Worm (Caenorhabditis elegans) whole organism, L4 larva: Measurements from ENCODE around the gene R53.5.

Experiments used
- F49E8.2 ChIP-seq: sonication (generic microtip); optimal IDR thresholded peaks from 2 replicates; lab custom pipeline; 2016; ENCODE audit warnings: missing compliant biosample characterization, mild to moderate bottlenecking, missing genetic modification characterization, borderline replicate concordance
- T20F7.1 ChIP-seq: fragments of 200-800 bp; sonication (Bioruptor generic); optimal IDR thresholded peaks from 2 replicates; lab custom pipeline; 2018; ENCODE audit warnings: mild to moderate bottlenecking, missing genetic modification characterization, missing compliant biosample characterization
- Y48G9A.11 ChIP-seq: fragments of 200-800 bp; sonication (Bioruptor generic); IDR thresholded peaks from 2 replicates; pipeline ENCODE4 v1.3.6; 2022; ENCODE audit warnings: missing genetic modification reagents, missing genetic modification characterization, missing compliant biosample characterization
- attf-4 ChIP-seq: sonication (generic microtip); optimal IDR thresholded peaks from 3 replicates; lab custom pipeline; 2017; ENCODE audit warnings: missing biosample characterization, missing genetic modification characterization
- ceh-20 ChIP-seq: fragments of 200-800 bp; sonication (Bioruptor generic); IDR thresholded peaks from 2 replicates; pipeline ENCODE4 v1.3.6; 2022; ENCODE audit warnings: missing genetic modification reagents, missing genetic modification characterization, missing compliant biosample characterization
- ceh-82 ChIP-seq: sonication (generic microtip); optimal IDR thresholded peaks from 2 replicates; lab custom pipeline; 2017; ENCODE audit warnings: missing biosample characterization, missing genetic modification characterization
- cey-2 ChIP-seq: sonication (generic microtip); optimal IDR thresholded peaks from 3 replicates; lab custom pipeline; 2017; ENCODE audit warnings: missing genetic modification characterization, mild to moderate bottlenecking, missing compliant biosample characterization, antibody characterized with exemption, borderline replicate concordance; ENCODE audit not compliant: insufficient read depth
- daf-16 ChIP-seq, 3 experiments: sonication (generic microtip); optimal IDR thresholded peaks; 2 replicates each; lab custom pipeline; 2016 to 2017; ENCODE audit warnings: missing genetic modification characterization in 3 of 3, missing genetic modification reagents in 3 of 3, mild to moderate bottlenecking in 2 of 3, missing compliant biosample characterization in 2 of 3, missing biosample characterization in 1 of 3, moderate library complexity in 1 of 3
- dmd-6 ChIP-seq: fragments of 200-800 bp; sonication (Bioruptor generic); IDR thresholded peaks from 2 replicates; pipeline ENCODE4 v1.3.6; 2022; ENCODE audit warnings: missing genetic modification reagents, missing genetic modification characterization, missing compliant biosample characterization
- dpl-1 ChIP-seq: fragments of 150-350 bp; optimal IDR thresholded peaks from 2 replicates; lab custom pipeline; 2014; ENCODE audit warnings: missing biosample characterization, missing genetic modification reagents, missing genetic modification characterization
- duxl-1 ChIP-seq: sonication (generic microtip); optimal IDR thresholded peaks from 2 replicates; lab custom pipeline; 2016; ENCODE audit warnings: mild to moderate bottlenecking, missing genetic modification characterization, moderate library complexity, missing compliant biosample characterization; ENCODE audit not compliant: poor library complexity
- fkh-10 ChIP-seq: fragments of 150-350 bp; optimal IDR thresholded peaks from 2 replicates; lab custom pipeline; 2014; ENCODE audit warnings: missing biosample characterization, missing genetic modification reagents, missing genetic modification characterization
- hlh-11 ChIP-seq: fragments of 200-800 bp; sonication (Bioruptor generic); optimal IDR thresholded peaks from 2 replicates; lab custom pipeline; 2018; ENCODE audit warnings: mild to moderate bottlenecking, missing genetic modification characterization, missing compliant biosample characterization
- hlh-30 ChIP-seq: sonication (generic microtip); optimal IDR thresholded peaks from 2 replicates; lab custom pipeline; 2017; ENCODE audit warnings: antibody characterized with exemption, mild to moderate bottlenecking, missing genetic modification characterization, missing compliant biosample characterization; ENCODE audit not compliant: insufficient read depth
- hmg-1.1 ChIP-seq: fragments of 200-800 bp; sonication (Bioruptor generic); IDR thresholded peaks from 2 replicates; pipeline ENCODE4 v1.3.6; 2022; ENCODE audit warnings: missing genetic modification reagents, missing genetic modification characterization, missing compliant biosample characterization
- lin-1 ChIP-seq: fragments of 200-800 bp; sonication (Bioruptor generic); IDR thresholded peaks from 2 replicates; pipeline ENCODE4 v1.3.6; 2022; ENCODE audit warnings: missing genetic modification reagents, missing genetic modification characterization, missing compliant biosample characterization
- lin-15B ChIP-seq: fragments of 150-350 bp; sonication (generic microtip); optimal IDR thresholded peaks from 3 replicates; lab custom pipeline; 2014; ENCODE audit warnings: missing biosample characterization, missing genetic modification characterization
- lin-39 ChIP-seq: fragments of 150-350 bp; optimal IDR thresholded peaks from 2 replicates; lab custom pipeline; 2014; ENCODE audit warnings: missing biosample characterization, missing genetic modification reagents, missing genetic modification characterization
- lsy-2 ChIP-seq, 2 experiments: fragments of 150-350 bp in 1 of 2; sonication (generic microtip) in 1 of 2; optimal IDR thresholded peaks; 2 replicates each; lab custom pipeline; 2014 to 2017; ENCODE audit warnings: missing biosample characterization in 2 of 2, missing genetic modification characterization in 2 of 2
- madf-9 ChIP-seq: fragments of 200-800 bp; sonication (Bioruptor generic); conservative IDR thresholded peaks from 2 replicates; pipeline ENCODE4 v1.3.6; 2022; ENCODE audit warnings: missing genetic modification reagents, missing genetic modification characterization, missing compliant biosample characterization
- mdl-1 ChIP-seq, 2 experiments: fragments of 150-350 bp in 1 of 2; sonication (generic microtip) in 1 of 2; optimal IDR thresholded peaks; 2 replicates each; lab custom pipeline; 2014 to 2017; ENCODE audit warnings: missing biosample characterization in 2 of 2, missing genetic modification characterization in 2 of 2
- mes-2 ChIP-seq: sonication (generic microtip); optimal IDR thresholded peaks from 2 replicates; lab custom pipeline; 2016; ENCODE audit warnings: missing genotype, mild to moderate bottlenecking, missing genetic modification characterization, missing compliant biosample characterization; ENCODE audit not compliant: poor library complexity, severe bottlenecking
- mxl-2 ChIP-seq: fragments of 200-800 bp; sonication (Bioruptor generic); conservative IDR thresholded peaks from 2 replicates; pipeline ENCODE4 v1.3.6; 2022; ENCODE audit warnings: missing genetic modification reagents, missing genetic modification characterization, missing compliant biosample characterization
- mxl-3 ChIP-seq: fragments of 200-800 bp; sonication (Bioruptor generic); optimal IDR thresholded peaks from 2 replicates; lab custom pipeline; 2018; ENCODE audit warnings: mild to moderate bottlenecking, missing genetic modification characterization, missing compliant biosample characterization
- nhr-11 ChIP-seq: fragments of 150-350 bp; optimal IDR thresholded peaks from 2 replicates; lab custom pipeline; 2014; ENCODE audit warnings: missing biosample characterization, missing genetic modification characterization
- nhr-111 ChIP-seq: fragments of 200-800 bp; sonication (Bioruptor generic); optimal IDR thresholded peaks from 2 replicates; lab custom pipeline; 2018; ENCODE audit warnings: mild to moderate bottlenecking, missing genetic modification characterization, missing compliant biosample characterization
- nhr-237 ChIP-seq: sonication (generic microtip); optimal IDR thresholded peaks from 2 replicates; lab custom pipeline; 2017; ENCODE audit warnings: missing biosample characterization, missing genetic modification characterization
- nhr-28 ChIP-seq: fragments of 150-350 bp; optimal IDR thresholded peaks from 2 replicates; lab custom pipeline; 2014; ENCODE audit warnings: missing biosample characterization, missing genetic modification characterization
- nhr-48 ChIP-seq: sonication (generic microtip); optimal IDR thresholded peaks from 2 replicates; lab custom pipeline; 2016; ENCODE audit warnings: mild to moderate bottlenecking, missing genetic modification characterization, missing compliant biosample characterization
- pha-4 ChIP-seq, 2 experiments: fragments of 150-350 bp in 1 of 2; fragments of 200-800 bp in 1 of 2; sonication (Bioruptor generic) in 1 of 2; IDR thresholded peaks in 1 of 2; optimal IDR thresholded peaks in 1 of 2; 2 replicates each; pipeline versions ENCODE4 v1.3.6 to Lab custom; 2014 to 2022; ENCODE audit warnings: missing genetic modification characterization in 2 of 2, missing genetic modification reagents in 2 of 2, missing biosample characterization in 1 of 2, missing compliant biosample characterization in 1 of 2
- rbr-2 ChIP-seq: sonication (generic microtip); optimal IDR thresholded peaks from 2 replicates; lab custom pipeline; 2016; ENCODE audit warnings: missing genotype, missing genetic modification characterization, missing compliant biosample characterization
- tag-97 ChIP-seq: fragments of 200-800 bp; sonication (Bioruptor generic); IDR thresholded peaks from 2 replicates; pipeline ENCODE4 v1.3.6; 2022; ENCODE audit warnings: missing genetic modification characterization, missing compliant biosample characterization
- tra-1 ChIP-seq: fragments of 200-800 bp; sonication (Bioruptor generic); IDR thresholded peaks from 2 replicates; pipeline ENCODE4 v1.3.6; 2022; ENCODE audit warnings: missing genetic modification reagents, missing genetic modification characterization, missing compliant biosample characterization
- unc-62 ChIP-seq, 3 experiments: fragments of 150-350 bp in 1 of 3; sonication (generic microtip); optimal IDR thresholded peaks in 2 of 3; peaks in 1 of 3; 1 replicate in 1 of 3; 2 replicates in 2 of 3; lab custom pipeline; 2014 to 2017; ENCODE audit warnings: missing biosample characterization in 3 of 3, missing genetic modification characterization in 3 of 3, missing genetic modification reagents in 3 of 3, missing genotype in 1 of 3
- zfp-2 ChIP-seq: sonication (generic microtip); optimal IDR thresholded peaks from 2 replicates; lab custom pipeline; 2016; ENCODE audit warnings: mild to moderate bottlenecking, missing genetic modification characterization, missing compliant biosample characterization
- zip-2 ChIP-seq: fragments of 150-350 bp; optimal IDR thresholded peaks from 2 replicates; lab custom pipeline; 2014; ENCODE audit warnings: missing biosample characterization, missing genetic modification characterization
- ztf-11 ChIP-seq: fragments of 150-350 bp; optimal IDR thresholded peaks from 2 replicates; lab custom pipeline; 2014; ENCODE audit warnings: missing biosample characterization, missing genetic modification characterization
- ztf-7 ChIP-seq: fragments of 150-350 bp; optimal IDR thresholded peaks from 2 replicates; lab custom pipeline; 2014; ENCODE audit warnings: missing biosample characterization, missing genetic modification characterization

Gene R53.5

ce11 chrII:9984866-9985336 lies 14.6 kb upstream of the R53.5 start:
- TF ChIP-seq unc-62 (GFP tag; optimal IDR thresholded peaks at IDR 0.05 in 1 of 2; lab: Kevin White, UChicago) (peak in 1 of 2 experiments; percentile 98), unc-62 (tag; optimal IDR thresholded peaks at IDR 0.05; lab: Kevin White, UChicago) (no peak), mdl-1 (tag; optimal IDR thresholded peaks at IDR 0.05; lab: Kevin White, UChicago) (peak in 1 of 2 experiments; percentile 18), ztf-11 (tag; lab: Kevin White, UChicago) (no peak), mxl-3 (GFP tag; lab: Kevin White, UChicago) (peak; percentile 18), hmg-1.1 (GFP tag; lab: Robert Waterston, UW) (peak; percentile 51; the same call in 1 of the 2 replicates), dpl-1 (peak; percentile 9), madf-9 (GFP tag; lab: Robert Waterston, UW) (no peak), rbr-2 (tag; lab: Kevin White, UChicago) (peak; percentile 54), nhr-48 (no peak), hlh-11 (peak; percentile 42), ceh-20 (GFP tag; lab: Robert Waterston, UW) (0 out of 2 replicates have a peak, but pooled peaks have one; percentile 50), lin-39 (tag; lab: Kevin White, UChicago) (peak; percentile 22), lsy-2 (tag; optimal IDR thresholded peaks at IDR 0.05; lab: Kevin White, UChicago) (peak in 1 of 2 experiments; percentile 9), ceh-82 (tag; lab: Kevin White, UChicago) (no peak), nhr-11 (peak; percentile 89), fkh-10 (peak; percentile 9), hlh-30 (tag; lab: Kevin White, UChicago) (peak; percentile 1), daf-16 (GFP tag; optimal IDR thresholded peaks at IDR 0.05; lab: Kevin White, UChicago) (peak in 1 of 2 experiments; percentile 88), daf-16 (tag; optimal IDR thresholded peaks at IDR 0.05; lab: Kevin White, UChicago) (no peak), nhr-28 (tag; lab: Kevin White, UChicago) (peak; percentile 14)

DNA sequence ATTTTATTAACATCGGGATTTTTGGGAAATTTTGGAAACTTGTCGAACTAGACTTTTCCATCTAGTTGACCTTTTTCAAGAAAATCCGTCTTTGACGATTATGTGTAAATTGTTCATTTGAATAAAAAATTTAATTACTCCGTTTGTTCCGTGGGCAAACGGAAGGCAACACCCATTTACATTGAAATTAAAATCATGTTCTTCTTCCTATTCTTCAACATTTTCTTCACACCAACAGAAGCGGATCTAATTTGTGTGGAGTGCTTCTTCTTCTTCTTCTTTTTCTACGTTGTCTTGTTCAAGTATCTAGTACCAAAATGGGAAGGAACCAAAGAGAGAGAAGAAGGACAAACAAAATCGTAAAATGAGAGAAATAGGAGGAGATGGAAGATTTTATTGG lies 12.1 kb upstream of the R53.5 start:
- TF ChIP-seq T20F7.1 (no peak), lin-1 (GFP tag; lab: Robert Waterston, UW) (no peak), dmd-6 (GFP tag; lab: Robert Waterston, UW) (no peak), Y48G9A.11 (GFP tag; lab: Robert Waterston, UW) (no peak), madf-9 (GFP tag; lab: Robert Waterston, UW) (no peak), lin-15B (tag; lab: Kevin White, UChicago) (no peak)

DNA sequence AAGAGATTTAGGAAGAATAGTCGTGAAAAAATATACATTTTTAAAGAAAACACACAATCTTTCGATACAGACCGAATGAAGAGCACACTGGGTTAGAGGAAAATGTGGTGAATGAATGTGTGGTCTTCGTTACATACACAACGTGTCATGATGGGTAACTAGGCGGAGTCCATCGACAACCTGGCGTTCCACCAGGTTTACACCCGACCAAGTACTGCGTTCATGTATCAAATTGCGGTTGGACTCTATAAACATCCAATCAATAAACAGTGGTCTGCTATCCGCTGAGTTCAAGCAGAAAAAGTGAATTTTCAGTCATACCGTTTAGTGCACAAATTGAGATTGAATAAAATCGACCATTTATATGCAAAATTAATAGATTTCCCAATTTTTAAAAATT lies 11.5 kb upstream of the R53.5 start, which contains the start of gene sdz-38:
TSS of gene sdz-38 (minus strand) at position 101 of the 400 bp plus-strand sequence.
- no peak for TF ChIP-seq dmd-6 (GFP tag; lab: Robert Waterston, UW)
- no peak for TF ChIP-seq mxl-2
- no peak for TF ChIP-seq hlh-30 (tag; lab: Kevin White, UChicago)
- TF ChIP-seq attf-4 = no peak
- no peak for TF ChIP-seq cey-2
- no peak for TF ChIP-seq nhr-237 (tag; lab: Kevin White, UChicago)
- no peak for TF ChIP-seq nhr-111
- TF ChIP-seq tag-97 (GFP tag; lab: Robert Waterston, UW) = no peak
- no peak for TF ChIP-seq F49E8.2 (tag; lab: Kevin White, UChicago)
- TF ChIP-seq mes-2 (tag; lab: Kevin White, UChicago) = no peak
- no peak for TF ChIP-seq duxl-1 (tag; lab: Kevin White, UChicago)
- TF ChIP-seq ztf-7 (tag; lab: Kevin White, UChicago) = no peak
- TF ChIP-seq pha-4 (GFP tag; IDR thresholded peaks at IDR 0.05; lab: Robert Waterston, UW) = no peak
- no peak for TF ChIP-seq pha-4 (tag; optimal IDR thresholded peaks at IDR 0.05; lab: Kevin White, UChicago)
- TF ChIP-seq lin-15B (tag; lab: Kevin White, UChicago) = no peak
- TF ChIP-seq zip-2 (tag; lab: Kevin White, UChicago) = no peak
- no peak for TF ChIP-seq tra-1 (GFP tag; lab: Robert Waterston, UW)
- no peak for TF ChIP-seq zfp-2
- no peak for TF ChIP-seq Y48G9A.11 (GFP tag; lab: Robert Waterston, UW)
